Worm (Caenorhabditis elegans) whole organism, L1 larva: ENCODE results near the gene W02D7.11.

ENCODE experiments used
- C34B4.2 ChIP-seq: sonication (generic microtip); optimal IDR thresholded peaks from 2 replicates; lab custom pipeline; 2017; ENCODE audit warnings: mild to moderate bottlenecking, missing genetic modification characterization, missing compliant biosample characterization
- aha-1 ChIP-seq: fragments of 150-350 bp; optimal IDR thresholded peaks from 2 replicates; lab custom pipeline; 2014; ENCODE audit warnings: missing biosample characterization, missing genetic modification characterization
- alr-1 ChIP-seq: fragments of 200-800 bp; sonication (Bioruptor generic); optimal IDR thresholded peaks from 2 replicates; lab custom pipeline; 2018; ENCODE audit warnings: borderline replicate concordance, mild to moderate bottlenecking, missing genetic modification characterization, missing compliant biosample characterization
- ama-1 ChIP-seq: fragments of 150-350 bp; optimal IDR thresholded peaks from 2 replicates; lab custom pipeline; 2014
- blmp-1 ChIP-seq: fragments of 150-350 bp; optimal IDR thresholded peaks from 2 replicates; lab custom pipeline; 2014; ENCODE audit warnings: missing biosample characterization, missing genetic modification characterization
- ceh-90 ChIP-seq: sonication (generic microtip); optimal IDR thresholded peaks from 2 replicates; lab custom pipeline; 2016; ENCODE audit warnings: missing genetic modification characterization, missing compliant biosample characterization
- ces-1 ChIP-seq: fragments of 150-350 bp; optimal IDR thresholded peaks from 2 replicates; lab custom pipeline; 2014; ENCODE audit warnings: missing biosample characterization, missing genetic modification reagents, missing genetic modification characterization
- dpl-1 ChIP-seq, 3 experiments: fragments of 150-350 bp in 2 of 3; sonication (generic microtip) in 1 of 3; optimal IDR thresholded peaks; 2 replicates each; lab custom pipeline; 2014 to 2017; ENCODE audit warnings: missing biosample characterization in 3 of 3, missing genetic modification characterization in 3 of 3, missing genetic modification reagents in 3 of 3
- efl-1 ChIP-seq, 4 experiments: fragments of 150-350 bp; optimal IDR thresholded peaks in 3 of 4; peaks in 1 of 4; 1 replicate in 1 of 4; 2 replicates in 3 of 4; lab custom pipeline; 2014; ENCODE audit warnings: missing biosample characterization in 2 of 4, missing genetic modification characterization in 2 of 4, missing genetic modification reagents in 2 of 4
- efl-3 ChIP-seq: fragments of 200-800 bp; sonication (Bioruptor generic); optimal IDR thresholded peaks from 2 replicates; lab custom pipeline; 2018; ENCODE audit warnings: mild to moderate bottlenecking, missing genetic modification characterization, missing compliant biosample characterization
- egl-13 ChIP-seq: sonication (generic microtip); optimal IDR thresholded peaks from 2 replicates; lab custom pipeline; 2016; ENCODE audit warnings: missing genotype, missing genetic modification reagents, missing genetic modification characterization, missing compliant biosample characterization
- elt-2 ChIP-seq: sonication (generic microtip); optimal IDR thresholded peaks from 2 replicates; lab custom pipeline; 2016; ENCODE audit warnings: missing genetic modification characterization, mild to moderate bottlenecking, inconsistent platforms, missing compliant biosample characterization, missing genetic modification reagents
- fkh-10 ChIP-seq: sonication (generic microtip); optimal IDR thresholded peaks from 2 replicates; lab custom pipeline; 2017; ENCODE audit warnings: missing biosample characterization, missing genetic modification reagents, missing genetic modification characterization
- fkh-8 ChIP-seq: sonication (generic microtip); optimal IDR thresholded peaks from 2 replicates; lab custom pipeline; 2016; ENCODE audit warnings: mild to moderate bottlenecking, missing genetic modification characterization, missing compliant biosample characterization
- hlh-4 ChIP-seq: sonication (generic microtip); optimal IDR thresholded peaks from 2 replicates; lab custom pipeline; 2016; ENCODE audit warnings: mild to moderate bottlenecking, missing genetic modification characterization, missing compliant biosample characterization
- hpl-2 ChIP-seq: fragments of 150-350 bp; optimal IDR thresholded peaks from 2 replicates; lab custom pipeline; 2014; ENCODE audit warnings: missing biosample characterization, missing genetic modification reagents, missing genetic modification characterization
- jun-1 ChIP-seq: fragments of 150-350 bp; optimal IDR thresholded peaks from 2 replicates; lab custom pipeline; 2014; ENCODE audit warnings: missing biosample characterization, missing genetic modification reagents, missing genetic modification characterization
- lin-13 ChIP-seq: fragments of 150-350 bp; optimal IDR thresholded peaks from 2 replicates; lab custom pipeline; 2014; ENCODE audit warnings: missing biosample characterization, missing genetic modification reagents, missing genetic modification characterization
- lin-14 ChIP-seq: fragments of 200-800 bp; sonication (Bioruptor generic); optimal IDR thresholded peaks from 2 replicates; lab custom pipeline; 2018; ENCODE audit warnings: mild to moderate bottlenecking, missing genetic modification characterization, moderate library complexity, missing compliant biosample characterization
- lin-35 ChIP-seq, 2 experiments: fragments of 150-350 bp; optimal IDR thresholded peaks; 2 replicates each; lab custom pipeline; 2014; ENCODE audit warnings: missing biosample characterization in 2 of 2, missing genetic modification characterization in 2 of 2, missing genetic modification reagents in 2 of 2
- nhr-12 ChIP-seq: sonication (generic microtip); optimal IDR thresholded peaks from 2 replicates; lab custom pipeline; 2017; ENCODE audit warnings: missing biosample characterization, missing genetic modification characterization
- nhr-19 ChIP-seq: fragments of 200-800 bp; sonication (Bioruptor generic); conservative IDR thresholded peaks from 2 replicates; pipeline ENCODE4 v1.3.6; 2022; ENCODE audit warnings: missing genetic modification characterization, missing compliant biosample characterization
- nhr-237 ChIP-seq: fragments of 150-350 bp; optimal IDR thresholded peaks from 2 replicates; lab custom pipeline; 2014; ENCODE audit warnings: missing biosample characterization, missing genetic modification characterization
- nhr-71 ChIP-seq: sonication (generic microtip); optimal IDR thresholded peaks from 2 replicates; lab custom pipeline; 2016; ENCODE audit warnings: mild to moderate bottlenecking, missing genetic modification characterization, moderate library complexity, missing compliant biosample characterization
- nhr-77 ChIP-seq: fragments of 150-350 bp; optimal IDR thresholded peaks from 2 replicates; lab custom pipeline; 2014; ENCODE audit warnings: missing biosample characterization, missing genetic modification characterization
- rnt-1 ChIP-seq: sonication (generic microtip); optimal IDR thresholded peaks from 2 replicates; lab custom pipeline; 2016; ENCODE audit warnings: mild to moderate bottlenecking, missing genetic modification characterization, moderate library complexity, missing compliant biosample characterization
- skn-1 ChIP-seq: fragments of 150-350 bp; optimal IDR thresholded peaks from 2 replicates; lab custom pipeline; 2014; ENCODE audit warnings: missing biosample characterization, missing genetic modification characterization
- sup-37 ChIP-seq: fragments of 200-800 bp; sonication (Bioruptor generic); optimal IDR thresholded peaks from 2 replicates; lab custom pipeline; 2018; ENCODE audit warnings: mild to moderate bottlenecking, missing genetic modification characterization, missing compliant biosample characterization
- tlp-1 ChIP-seq: fragments of 150-350 bp; optimal IDR thresholded peaks from 2 replicates; lab custom pipeline; 2014; ENCODE audit warnings: missing biosample characterization, missing genetic modification characterization
- unc-130 ChIP-seq: fragments of 150-350 bp; optimal IDR thresholded peaks from 2 replicates; lab custom pipeline; 2017; ENCODE audit warnings: missing biosample characterization, missing genetic modification characterization, inconsistent platforms
- zag-1 ChIP-seq: fragments of 150-350 bp; optimal IDR thresholded peaks from 2 replicates; lab custom pipeline; 2014; ENCODE audit warnings: missing biosample characterization, missing genetic modification characterization
- zip-4 ChIP-seq: fragments of 200-800 bp; sonication (Bioruptor generic); optimal IDR thresholded peaks from 2 replicates; lab custom pipeline; 2018; ENCODE audit warnings: mild to moderate bottlenecking, missing genetic modification characterization, moderate library complexity, missing compliant biosample characterization

W02D7.11 gene

DNA sequence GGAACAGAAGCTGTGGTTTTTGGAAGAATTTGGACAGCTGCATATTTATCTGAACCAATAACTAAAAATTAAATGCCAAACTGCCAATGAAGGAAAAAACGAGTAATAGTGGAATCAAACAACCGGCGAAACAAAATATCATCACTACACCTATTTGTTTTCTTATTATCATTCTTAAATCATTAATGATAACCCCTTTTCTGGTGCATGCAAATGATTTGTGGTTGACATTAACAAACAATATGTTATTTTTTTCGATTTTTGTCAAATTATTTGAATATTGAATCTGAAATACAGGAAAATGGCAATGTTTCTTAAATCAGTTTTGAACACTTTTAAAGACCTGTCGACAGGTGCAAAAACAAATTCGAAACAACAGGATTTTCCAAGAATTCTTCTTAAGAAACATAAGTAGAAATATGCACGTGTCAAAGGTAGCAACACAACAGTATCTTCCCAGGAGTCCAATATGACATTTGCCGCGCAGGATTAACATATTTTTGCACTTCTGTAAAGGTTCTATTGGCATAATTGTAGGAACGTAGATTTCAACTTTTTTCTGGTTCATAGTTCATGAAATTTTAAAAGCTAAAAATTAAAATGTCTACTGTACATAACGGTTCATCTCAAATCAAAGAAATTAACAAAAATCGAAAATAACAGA is 5.0 kb downstream of the W02D7.11 start, which contains the start of gene W02D7.5:
W02D7.5 (minus strand) TSS at position 51 of the 664 bp plus-strand sequence.
- TF ChIP-seq hlh-4: peak; percentile 68
- no peak for TF ChIP-seq nhr-12 (tag; lab: Kevin White, UChicago)
- TF ChIP-seq efl-1 (optimal IDR thresholded peaks at IDR 0.05; lab: Kevin White, UChicago): no peak
- peak in 1 of 2 experiments; percentile 69 for TF ChIP-seq efl-1 (GFP tag; optimal IDR thresholded peaks at IDR 0.05 in 1 of 2; lab: Kevin White, UChicago)

DNA sequence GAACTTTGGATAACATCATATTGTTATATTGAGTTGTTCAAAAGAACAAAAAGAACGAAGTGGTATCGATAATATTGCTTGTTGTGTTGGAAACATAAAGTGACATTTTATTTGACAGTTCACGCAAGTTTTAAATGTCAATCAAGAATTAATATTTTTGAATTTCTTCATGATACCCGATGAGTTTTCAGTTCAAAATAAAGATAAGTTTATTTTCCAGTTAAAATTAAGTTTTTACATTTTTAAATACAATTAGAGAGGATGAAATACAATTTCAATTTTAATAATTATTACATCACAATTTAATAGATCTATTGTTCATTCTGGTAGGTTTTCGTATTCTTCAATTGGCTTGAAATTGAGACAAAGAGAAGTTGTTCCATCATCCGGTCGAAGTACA is 6.8 kb downstream of the W02D7.11 start, which contains the start of gene W02D7.4:
W02D7.4 (minus strand) TSS at position 101 of the 400 bp plus-strand sequence.
- TF ChIP-seq C34B4.2: no peak
- TF ChIP-seq rnt-1: no peak
- TF ChIP-seq ces-1 (GFP tag; lab: Kevin White, UChicago): no peak
- TF ChIP-seq lin-13 (GFP tag; lab: Kevin White, UChicago): no peak
- no peak for TF ChIP-seq unc-130
- TF ChIP-seq zag-1: no peak
- TF ChIP-seq nhr-237 (tag; lab: Kevin White, UChicago): no peak
- no peak for TF ChIP-seq hpl-2
- TF ChIP-seq aha-1 (tag; lab: Kevin White, UChicago): no peak
- TF ChIP-seq fkh-10 (GFP tag; lab: Kevin White, UChicago): no peak

DNA sequence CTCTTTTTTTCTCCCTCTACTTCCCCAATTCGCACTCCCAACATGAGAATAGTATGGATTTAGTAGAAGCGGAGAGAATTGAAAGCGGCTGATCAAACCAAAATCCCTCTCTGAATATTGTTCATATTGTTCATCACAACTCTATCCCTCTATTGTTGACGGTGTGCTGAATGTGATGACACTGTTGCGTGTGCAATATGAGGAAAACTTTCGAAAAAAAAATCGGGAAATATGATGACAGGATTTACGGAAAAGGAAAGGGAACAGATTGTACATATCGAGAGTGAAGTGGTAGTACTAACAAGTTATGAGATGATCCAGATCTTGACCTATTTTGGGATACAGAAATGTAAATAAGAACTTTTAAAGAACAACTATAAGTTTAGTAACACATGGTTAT is 8.4 kb downstream of the W02D7.11 start, which contains the start of gene smex-1:
smex-1 (minus strand) TSS at position 101 of the 400 bp plus-strand sequence.
- TF ChIP-seq zag-1 (no peak), tlp-1 (tag; lab: Kevin White, UChicago) (no peak), lin-14 (no peak), unc-130 (no peak), ama-1 (lab: Kevin White, UChicago) (no peak), blmp-1 (no peak), dpl-1 (GFP tag; optimal IDR thresholded peaks at IDR 0.05; lab: Kevin White, UChicago) (no peak), zip-4 (GFP tag; lab: Kevin White, UChicago) (no peak), ces-1 (GFP tag; lab: Kevin White, UChicago) (no peak)

DNA sequence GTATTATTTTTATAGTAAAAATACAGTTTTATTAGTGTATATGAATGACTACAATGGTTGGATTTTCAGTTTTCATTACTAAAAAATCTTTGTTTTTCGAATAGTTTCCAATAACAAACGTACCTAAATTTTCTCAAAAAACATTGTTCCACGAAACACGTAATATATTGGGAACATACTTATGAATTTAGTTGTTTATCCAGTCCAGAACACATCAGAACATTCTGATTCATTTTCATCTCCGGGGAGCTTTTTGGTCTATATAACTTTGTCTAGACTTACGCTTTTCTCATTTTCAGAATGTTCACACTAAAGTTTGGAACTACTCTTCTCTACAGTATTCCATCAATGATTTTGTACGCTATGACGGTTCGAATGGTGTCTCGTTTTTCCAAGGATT is 12.5 kb downstream of the W02D7.11 start, which contains the start of gene srg-33:
srg-33 (plus strand) TSS at position 301 of the 400 bp plus-strand sequence.
- TF ChIP-seq ces-1 (GFP tag; lab: Kevin White, UChicago) (no peak), aha-1 (tag; lab: Kevin White, UChicago) (no peak), jun-1 (tag; lab: Kevin White, UChicago) (no peak), egl-13 (tag; lab: Kevin White, UChicago) (no peak), sup-37 (GFP tag; lab: Kevin White, UChicago) (no peak), nhr-77 (tag; lab: Kevin White, UChicago) (no peak), lin-14 (no peak), hlh-4 (no peak), ceh-90 (tag; lab: Kevin White, UChicago) (no peak), unc-130 (no peak), lin-35 (GFP tag; optimal IDR thresholded peaks at IDR 0.05; lab: Kevin White, UChicago) (no peak), zip-4 (GFP tag; lab: Kevin White, UChicago) (no peak), nhr-237 (tag; lab: Kevin White, UChicago) (no peak), alr-1 (tag; lab: Kevin White, UChicago) (no peak)

DNA sequence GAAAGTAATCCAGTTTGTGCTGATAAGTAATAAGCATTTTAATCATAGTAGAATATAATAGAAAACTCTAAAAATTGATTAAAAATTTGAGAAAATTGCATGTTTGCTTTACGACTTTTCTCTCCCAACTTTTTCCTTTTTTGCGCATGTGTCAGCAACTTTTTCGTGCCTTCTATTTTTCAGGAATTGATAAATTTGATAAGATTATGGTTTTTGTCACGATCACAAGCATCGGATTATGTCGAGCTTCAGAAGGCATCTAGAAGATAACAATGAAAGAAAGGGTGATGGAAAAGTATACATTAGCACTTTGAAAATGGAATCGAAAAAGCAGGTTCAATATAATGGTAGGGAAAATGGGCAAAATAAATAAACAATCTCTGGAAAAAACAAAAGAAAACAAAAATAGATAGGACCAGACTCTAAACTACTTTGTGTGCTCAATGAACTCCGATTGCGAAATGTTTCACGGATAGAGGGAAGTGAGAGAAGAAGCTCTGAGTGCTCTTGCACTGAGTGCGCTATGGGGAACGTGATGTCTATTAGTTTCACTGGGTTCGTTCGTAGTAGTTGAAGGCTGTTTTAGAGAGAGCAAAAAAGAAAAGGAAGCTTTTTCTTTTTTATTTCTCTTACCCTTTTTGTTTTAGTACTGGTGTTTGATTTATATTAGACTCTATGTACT is 16.0 kb downstream of the W02D7.11 start:
- TF ChIP-seq nhr-71 (tag; lab: Kevin White, UChicago) (peak; percentile 17), fkh-8 (peak; percentile 5), zip-4 (GFP tag; lab: Kevin White, UChicago) (peak; percentile 35), skn-1 (peak; percentile 44), unc-130 (no peak), efl-3 (GFP tag; lab: Kevin White, UChicago) (no peak), elt-2 (tag; lab: Kevin White, UChicago) (peak; percentile 81), nhr-19 (0 out of 2 replicates have a peak, but pooled peaks have one; percentile 21)
